Fruit fly (Drosophila melanogaster) whole organism, prepupa: Measurements from ENCODE around the gene CG13012.

Experiments used
- Blimp-1 ChIP-seq: fragments of 200-800 bp; sonication (Bioruptor generic); optimal IDR thresholded peaks from 3 replicates; lab custom pipeline; 2017; ENCODE audit warnings: missing biosample characterization, missing genetic modification characterization, mild to moderate bottlenecking, moderate library complexity, missing genetic modification reagents
- CG10631 ChIP-seq: fragments of 200-800 bp; sonication (Bioruptor generic); optimal IDR thresholded peaks from 2 replicates; lab custom pipeline; 2016; ENCODE audit warnings: missing biosample characterization, missing genetic modification characterization
- CG11762 ChIP-seq: fragments of 200-800 bp; sonication (Bioruptor generic); optimal IDR thresholded peaks from 3 replicates; lab custom pipeline; 2016; ENCODE audit warnings: missing biosample characterization, missing genetic modification characterization; ENCODE audit not compliant: insufficient read depth
- CG11902 ChIP-seq: fragments of 200-800 bp; sonication (Bioruptor generic); optimal IDR thresholded peaks from 3 replicates; lab custom pipeline; 2016; ENCODE audit warnings: missing biosample characterization, missing genetic modification characterization
- CG15336 ChIP-seq: fragments of 200-800 bp; sonication (Bioruptor generic); IDR thresholded peaks from 2 replicates; pipeline ENCODE4 v1.3.6; 2022; ENCODE audit warnings: missing biosample characterization, missing genetic modification characterization
- CG1621 ChIP-seq: fragments of 200-800 bp; sonication (Bioruptor generic); optimal IDR thresholded peaks from 3 replicates; lab custom pipeline; 2018; ENCODE audit warnings: missing biosample characterization, mild to moderate bottlenecking, missing genetic modification characterization
- CG16779 ChIP-seq: fragments of 200-800 bp; sonication (Bioruptor generic); optimal IDR thresholded peaks from 3 replicates; lab custom pipeline; 2017; ENCODE audit warnings: missing biosample characterization, mild to moderate bottlenecking, missing genetic modification characterization
- CG32006 ChIP-seq: fragments of 200-800 bp; sonication (Bioruptor generic); optimal IDR thresholded peaks from 3 replicates; lab custom pipeline; 2017; ENCODE audit warnings: missing biosample characterization, mild to moderate bottlenecking, missing genetic modification characterization
- CG3919 ChIP-seq: fragments of 200-800 bp; sonication (Bioruptor generic); optimal IDR thresholded peaks from 3 replicates; lab custom pipeline; 2016; ENCODE audit warnings: missing biosample characterization, missing genetic modification characterization
- CG4318 ChIP-seq: fragments of 200-800 bp; sonication (Bioruptor generic); optimal IDR thresholded peaks from 3 replicates; lab custom pipeline; 2017; ENCODE audit warnings: missing biosample characterization, mild to moderate bottlenecking, missing genetic modification characterization
- CG6163 ChIP-seq: fragments of 200-800 bp; sonication (Bioruptor generic); IDR thresholded peaks from 3 replicates; pipeline ENCODE4 v1.3.6; 2022; ENCODE audit warnings: missing biosample characterization, missing genetic modification characterization
- CG6276 ChIP-seq: fragments of 200-800 bp; sonication (Bioruptor generic); optimal IDR thresholded peaks from 2 replicates; lab custom pipeline; 2017; ENCODE audit warnings: missing biosample characterization, mild to moderate bottlenecking, missing genetic modification characterization
- CG6792 ChIP-seq: fragments of 200-800 bp; sonication (Bioruptor generic); optimal IDR thresholded peaks from 3 replicates; lab custom pipeline; 2016; ENCODE audit warnings: missing biosample characterization, missing genetic modification characterization
- CG7368 ChIP-seq: fragments of 200-800 bp; sonication (Bioruptor generic); optimal IDR thresholded peaks from 3 replicates; lab custom pipeline; 2016; ENCODE audit warnings: missing biosample characterization, missing genetic modification characterization
- CG8119 ChIP-seq: fragments of 200-800 bp; sonication (Bioruptor generic); IDR thresholded peaks from 3 replicates; pipeline ENCODE4 v1.3.6; 2022; ENCODE audit warnings: missing biosample characterization, missing genetic modification characterization
- CG9139 ChIP-seq: fragments of 200-800 bp; sonication (Bioruptor generic); optimal IDR thresholded peaks from 3 replicates; lab custom pipeline; 2017; ENCODE audit warnings: missing biosample characterization, mild to moderate bottlenecking, missing genetic modification characterization
- Eip75B ChIP-seq: fragments of 200-800 bp; sonication (Bioruptor generic); optimal IDR thresholded peaks from 3 replicates; lab custom pipeline; 2016; ENCODE audit warnings: missing biosample characterization, missing genetic modification characterization
- Eip78C ChIP-seq: fragments of 200-800 bp; sonication (Bioruptor generic); peaks from one replicate; lab custom pipeline; 2016; ENCODE audit warnings: missing biosample characterization, missing genetic modification characterization
- Eip93F ChIP-seq: fragments of 200-800 bp; sonication (Bioruptor generic); optimal IDR thresholded peaks from 2 replicates; lab custom pipeline; 2016; ENCODE audit warnings: missing biosample characterization, mild to moderate bottlenecking, missing genetic modification characterization
- Ets21C ChIP-seq: fragments of 200-800 bp; sonication (Bioruptor generic); optimal IDR thresholded peaks from 3 replicates; lab custom pipeline; 2016; ENCODE audit warnings: missing biosample characterization, missing genetic modification characterization
- Hr4 ChIP-seq: fragments of 200-800 bp; sonication (Bioruptor generic); optimal IDR thresholded peaks from 3 replicates; lab custom pipeline; 2016; ENCODE audit warnings: missing biosample characterization, missing genetic modification characterization
- Lpt ChIP-seq: fragments of 200-800 bp; sonication (Bioruptor generic); optimal IDR thresholded peaks from 3 replicates; lab custom pipeline; 2016; ENCODE audit warnings: missing biosample characterization, missing genetic modification characterization
- Met ChIP-seq: fragments of 200-800 bp; sonication (Bioruptor generic); optimal IDR thresholded peaks from 3 replicates; lab custom pipeline; 2016; ENCODE audit warnings: missing biosample characterization, missing genetic modification characterization
- OdsH ChIP-seq: fragments of 200-800 bp; sonication (Bioruptor generic); optimal IDR thresholded peaks from 3 replicates; lab custom pipeline; 2016; ENCODE audit warnings: missing biosample characterization, missing genetic modification characterization
- Sox102F ChIP-seq: fragments of 200-800 bp; sonication (Bioruptor generic); optimal IDR thresholded peaks from 2 replicates; lab custom pipeline; 2016; ENCODE audit warnings: missing biosample characterization, mild to moderate bottlenecking, missing genetic modification characterization
- Sox14 ChIP-seq: fragments of 200-800 bp; sonication (Bioruptor generic); optimal IDR thresholded peaks from 3 replicates; lab custom pipeline; 2016; ENCODE audit warnings: missing biosample characterization, missing genetic modification characterization
- Sox15 ChIP-seq: fragments of 200-800 bp; sonication (Bioruptor generic); optimal IDR thresholded peaks from 3 replicates; lab custom pipeline; 2016; ENCODE audit warnings: missing biosample characterization, missing genetic modification characterization
- achi ChIP-seq: fragments of 200-800 bp; sonication (Bioruptor generic); optimal IDR thresholded peaks from 3 replicates; lab custom pipeline; 2016; ENCODE audit warnings: missing biosample characterization, missing genetic modification characterization
- cyc ChIP-seq: fragments of 200-800 bp; sonication (Bioruptor generic); optimal IDR thresholded peaks from 3 replicates; lab custom pipeline; 2016; ENCODE audit warnings: missing biosample characterization, missing genetic modification characterization
- dac ChIP-seq: fragments of 200-800 bp; sonication (Bioruptor generic); optimal IDR thresholded peaks from 2 replicates; lab custom pipeline; 2017; ENCODE audit warnings: missing biosample characterization, mild to moderate bottlenecking, missing genetic modification characterization
- dsx ChIP-seq: fragments of 200-800 bp; optimal IDR thresholded peaks from 3 replicates; lab custom pipeline; 2019; ENCODE audit warnings: missing biosample characterization, mild to moderate bottlenecking, missing genetic modification characterization, moderate library complexity; ENCODE audit not compliant: poor library complexity, severe bottlenecking
- eg ChIP-seq: fragments of 200-800 bp; sonication (Bioruptor generic); IDR thresholded peaks from 3 replicates; pipeline ENCODE4 v1.3.6; 2022; ENCODE audit warnings: missing biosample characterization, missing genetic modification characterization
- fd59A ChIP-seq: fragments of 200-800 bp; sonication (Bioruptor generic); optimal IDR thresholded peaks from 2 replicates; lab custom pipeline; 2017; ENCODE audit warnings: missing biosample characterization, mild to moderate bottlenecking, missing genetic modification characterization, missing genetic modification reagents
- fkh ChIP-seq: fragments of 200-800 bp; sonication (Bioruptor generic); optimal IDR thresholded peaks from 3 replicates; lab custom pipeline; 2017; ENCODE audit warnings: missing biosample characterization, mild to moderate bottlenecking, missing genetic modification characterization, moderate library complexity
- lz ChIP-seq: fragments of 200-800 bp; sonication (Bioruptor generic); optimal IDR thresholded peaks from 3 replicates; lab custom pipeline; 2016; ENCODE audit warnings: missing biosample characterization, missing genetic modification characterization
- net ChIP-seq: fragments of 200-800 bp; sonication (Bioruptor generic); optimal IDR thresholded peaks from 3 replicates; lab custom pipeline; 2016; ENCODE audit warnings: missing biosample characterization, missing genetic modification characterization
- pdm3 ChIP-seq: fragments of 200-800 bp; sonication (Bioruptor generic); optimal IDR thresholded peaks from 3 replicates; lab custom pipeline; 2016; ENCODE audit warnings: missing biosample characterization, missing genetic modification characterization
- salr ChIP-seq, 2 experiments: fragments of 200-800 bp; sonication (Bioruptor generic); optimal IDR thresholded peaks; 3 replicates each; lab custom pipeline; 2016 to 2018; ENCODE audit warnings: missing biosample characterization in 2 of 2, missing genetic modification characterization in 2 of 2, mild to moderate bottlenecking in 1 of 2
- spab ChIP-seq: fragments of 200-800 bp; sonication (Bioruptor generic); optimal IDR thresholded peaks from 2 replicates; lab custom pipeline; 2017; ENCODE audit warnings: missing biosample characterization, mild to moderate bottlenecking, missing genetic modification characterization, missing genetic modification reagents
- ss ChIP-seq, 2 experiments: fragments of 200-800 bp; sonication (Bioruptor generic); optimal IDR thresholded peaks; 2 replicates in 1 of 2; 3 replicates in 1 of 2; lab custom pipeline; 2017 to 2018; ENCODE audit warnings: mild to moderate bottlenecking in 2 of 2, missing biosample characterization in 2 of 2, missing genetic modification characterization in 2 of 2, moderate library complexity in 1 of 2
- svp ChIP-seq: fragments of 200-800 bp; sonication (Bioruptor generic); peaks from one replicate; lab custom pipeline; 2016; ENCODE audit warnings: missing biosample characterization, missing genetic modification characterization
- topi ChIP-seq: fragments of 200-800 bp; sonication (Bioruptor generic); optimal IDR thresholded peaks from 3 replicates; lab custom pipeline; 2016; ENCODE audit warnings: missing biosample characterization, missing genetic modification characterization
- vri ChIP-seq: fragments of 200-800 bp; sonication (Bioruptor generic); optimal IDR thresholded peaks from 3 replicates; lab custom pipeline; 2016; ENCODE audit warnings: missing biosample characterization, mild to moderate bottlenecking, missing genetic modification characterization

Gene CG13012

DNA sequence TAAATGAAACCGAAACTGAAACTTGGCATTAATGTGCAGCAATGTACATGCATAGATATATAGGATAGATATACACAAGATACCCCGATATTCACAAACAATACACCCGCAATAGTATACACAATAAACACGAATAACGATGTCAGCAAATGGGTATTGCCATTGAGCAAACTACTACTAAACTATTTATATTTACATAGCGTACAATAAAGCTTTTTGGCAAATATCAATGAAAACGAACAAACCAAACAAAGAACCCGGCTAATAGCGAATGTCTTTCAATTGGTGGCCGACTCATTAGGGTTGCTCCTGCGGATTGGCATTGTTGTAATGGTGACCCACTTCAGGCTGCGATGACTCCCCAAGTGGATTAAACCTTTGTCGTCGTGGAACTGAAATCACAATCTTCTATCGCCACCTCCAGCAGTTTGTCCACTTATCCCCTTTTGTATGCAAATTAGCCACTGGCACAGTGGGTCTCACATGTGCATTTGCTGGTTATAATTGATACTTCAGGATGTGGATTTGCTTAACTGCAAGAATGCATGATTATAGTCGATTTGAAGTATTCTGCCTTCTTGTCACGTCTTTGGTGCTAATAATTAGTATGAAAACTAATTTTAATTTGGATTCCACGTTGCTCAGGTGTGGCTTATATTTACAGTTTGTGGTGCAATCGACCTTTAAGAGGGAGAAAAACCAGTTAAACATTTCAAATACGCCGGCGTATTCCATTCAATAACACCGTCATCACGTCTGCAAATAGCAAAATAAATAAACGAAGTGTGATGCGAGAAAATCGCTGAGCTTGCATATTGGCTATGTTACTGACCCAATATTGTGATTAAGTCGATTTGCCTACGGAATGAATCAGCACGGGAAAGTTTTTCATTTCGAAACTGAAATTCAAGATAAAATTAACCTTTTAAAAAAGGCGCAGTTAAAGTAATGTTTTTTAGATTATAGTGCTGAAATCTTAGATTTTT lies 26.2 kb downstream of the CG13012 start:
- TF ChIP-seq CG16779 (tag; lab: Kevin White, UChicago) (peak; percentile 48), dac (GFP tag; lab: Kevin White, UChicago) (no peak), eg (GFP tag; lab: Robert Waterston, UW) (0 out of 3 replicates have a peak, but pooled peaks have one; percentile 27), net (GFP tag; lab: Kevin White, UChicago) (peak; percentile 41), Eip78C (GFP tag; lab: Kevin White, UChicago) (peak; percentile 91), fd59A (GFP tag; lab: Kevin White, UChicago) (no peak), Eip75B (GFP tag; lab: Kevin White, UChicago) (peak; percentile 61), topi (peak; percentile 36), Sox15 (GFP tag; lab: Kevin White, UChicago) (no peak), CG9139 (GFP tag; lab: Kevin White, UChicago) (no peak), dsx (GFP tag; lab: Kevin White, UChicago) (peak; percentile 28), cyc (no peak), CG15336 (GFP tag; lab: Robert Waterston, UW) (peak; percentile 44; the same call in 1 of the 2 replicates), lz (GFP tag; lab: Kevin White, UChicago) (peak; percentile 44), Eip93F (GFP tag; lab: Kevin White, UChicago) (peak; percentile 27), svp (GFP tag; lab: Kevin White, UChicago) (peak; percentile 82), Hr4 (GFP tag; lab: Kevin White, UChicago) (peak; percentile 85), Sox14 (peak; percentile 13), fkh (peak; percentile 82), Met (GFP tag; lab: Kevin White, UChicago) (peak; percentile 69)

DNA sequence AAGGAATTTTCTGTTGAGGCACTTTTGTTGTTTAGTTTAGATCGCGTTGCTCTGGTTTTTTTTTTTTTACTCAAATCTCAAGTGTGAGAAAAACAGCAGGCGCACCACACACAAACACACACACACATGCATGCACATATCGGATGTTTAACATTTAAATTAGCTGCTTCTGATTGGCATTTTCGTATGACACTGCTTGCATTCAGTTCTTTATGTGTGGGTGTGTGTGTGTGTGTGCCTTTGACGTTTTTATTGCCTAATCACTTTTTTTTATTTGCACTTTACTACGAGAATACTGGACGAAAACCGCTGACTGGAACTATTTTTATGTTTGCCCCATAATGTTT lies 28.1 kb downstream of the CG13012 start:
- TF ChIP-seq Sox102F (GFP tag; lab: Kevin White, UChicago) (no peak), Blimp-1 (no peak), CG1621 (tag; lab: Kevin White, UChicago) (no peak), CG4318 (no peak), Sox14 (no peak)

dm6 chrX:16647737-16648434 lies 28.7 kb downstream of the CG13012 start:
- TF ChIP-seq Met (GFP tag; lab: Kevin White, UChicago): no peak
- TF ChIP-seq vri (GFP tag; lab: Kevin White, UChicago): peak; percentile 77
- TF ChIP-seq OdsH (GFP tag; lab: Kevin White, UChicago): no peak
- peak; percentile 53; the same call in 1 of the 3 replicates for TF ChIP-seq CG6163
- TF ChIP-seq Lpt (GFP tag; lab: Kevin White, UChicago): no peak
- no peak for TF ChIP-seq CG6792 (GFP tag; lab: Kevin White, UChicago)
- TF ChIP-seq CG11762 (GFP tag; lab: Kevin White, UChicago): no peak
- no peak for TF ChIP-seq CG16779 (tag; lab: Kevin White, UChicago)
- TF ChIP-seq spab (GFP tag; lab: Kevin White, UChicago): no peak
- TF ChIP-seq dsx (GFP tag; lab: Kevin White, UChicago): no peak
- TF ChIP-seq eg (GFP tag; lab: Robert Waterston, UW): peak; percentile 40; the same call in 2 of the 3 replicates
- TF ChIP-seq CG6276: no peak
- no peak for TF ChIP-seq net (GFP tag; lab: Kevin White, UChicago)
- no peak for TF ChIP-seq CG10631 (GFP tag; lab: Kevin White, UChicago)
- no peak for TF ChIP-seq CG7368 (GFP tag; lab: Kevin White, UChicago)
- TF ChIP-seq Ets21C: no peak
- no peak for TF ChIP-seq CG1621 (tag; lab: Kevin White, UChicago)
- no peak for TF ChIP-seq Sox14
- TF ChIP-seq CG8119 (GFP tag; lab: Robert Waterston, UW): 0 out of 3 replicates have a peak, but pooled peaks have one; percentile 38
- no peak for TF ChIP-seq pdm3 (GFP tag; lab: Kevin White, UChicago)
- TF ChIP-seq fd59A (GFP tag; lab: Kevin White, UChicago): no peak
- TF ChIP-seq achi (GFP tag; lab: Kevin White, UChicago): no peak
- no peak for TF ChIP-seq Eip75B (GFP tag; lab: Kevin White, UChicago)
- no peak for TF ChIP-seq topi
- TF ChIP-seq Eip93F (GFP tag; lab: Kevin White, UChicago): no peak
- peak; percentile 55 to 57 for TF ChIP-seq ss (GFP tag; optimal IDR thresholded peaks at IDR 0.05; lab: Kevin White, UChicago)
- peak; percentile 27 for TF ChIP-seq Eip78C (GFP tag; lab: Kevin White, UChicago)
- TF ChIP-seq CG11902 (GFP tag; lab: Kevin White, UChicago): no peak
- TF ChIP-seq CG15336 (GFP tag; lab: Robert Waterston, UW): no peak
- TF ChIP-seq salr (GFP tag; optimal IDR thresholded peaks at IDR 0.05; lab: Kevin White, UChicago): no peak
- no peak for TF ChIP-seq CG3919 (GFP tag; lab: Kevin White, UChicago)
- no peak for TF ChIP-seq CG32006
